Worm (Caenorhabditis elegans) whole organism, L1 larva: ENCODE data around the gene efn-4.

Experiments used
- ets-5 ChIP-seq: fragments of 200-800 bp; sonication (Bioruptor generic); IDR thresholded peaks from 2 replicates; pipeline ENCODE4 v1.3.6; 2022; ENCODE audit warnings: missing genetic modification characterization, missing compliant biosample characterization
- fkh-10 ChIP-seq: sonication (generic microtip); optimal IDR thresholded peaks from 2 replicates; lab custom pipeline; 2017; ENCODE audit warnings: missing biosample characterization, missing genetic modification reagents, missing genetic modification characterization
- nhr-28 ChIP-seq: fragments of 150-350 bp; optimal IDR thresholded peaks from 2 replicates; lab custom pipeline; 2014; ENCODE audit warnings: missing biosample characterization, missing genetic modification characterization

DNA sequence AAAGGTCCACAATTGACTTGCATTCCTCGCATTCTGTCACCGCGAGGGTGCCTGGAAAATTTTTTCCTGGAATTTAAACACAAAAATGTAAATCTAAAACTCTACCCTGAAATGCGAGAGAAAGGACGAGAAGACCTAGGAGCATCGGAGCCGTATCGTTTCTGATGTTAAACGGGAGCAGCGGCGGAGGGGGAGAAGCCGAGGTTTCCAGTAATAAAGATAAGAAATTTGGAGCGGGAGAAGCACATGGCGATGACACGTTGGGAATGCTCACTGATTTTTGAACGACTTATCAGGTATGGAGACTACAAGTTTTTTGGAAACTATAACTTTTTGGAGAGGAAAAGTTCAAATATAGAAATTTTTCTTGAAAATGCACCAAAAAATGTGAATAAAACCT is 35.4 kb upstream of the efn-4 start, which contains the start of gene asm-3:
- TF ChIP-seq fkh-10 (GFP tag; lab: Kevin White, UChicago): no peak
- TF ChIP-seq nhr-28 (tag; lab: Kevin White, UChicago): no peak
- TF ChIP-seq ets-5: no peak
